Worm (Caenorhabditis elegans) whole organism, late embryonic: ENCODE data around the gene let-418.

Source experiments
- C08G9.2 ChIP-seq: sonication (generic microtip); optimal IDR thresholded peaks from 2 replicates; lab custom pipeline; 2016; ENCODE audit warnings: mild to moderate bottlenecking, missing genetic modification characterization, moderate library complexity, missing compliant biosample characterization
- C38D4.7 ChIP-seq: fragments of 200-800 bp; sonication (Bioruptor generic); optimal IDR thresholded peaks from 2 replicates; lab custom pipeline; 2018; ENCODE audit warnings: mild to moderate bottlenecking, missing genetic modification characterization, moderate library complexity, missing compliant biosample characterization
- ahr-1 ChIP-seq: sonication (generic microtip); optimal IDR thresholded peaks from 2 replicates; lab custom pipeline; 2016; ENCODE audit warnings: missing genetic modification characterization, missing compliant biosample characterization
- ama-1 ChIP-seq: fragments of 150-350 bp; optimal IDR thresholded peaks from 2 replicates; lab custom pipeline; 2014
- ceh-2 ChIP-seq: sonication (generic microtip); optimal IDR thresholded peaks from 2 replicates; lab custom pipeline; 2016; ENCODE audit warnings: missing genotype, missing genetic modification characterization, missing compliant biosample characterization
- ceh-30 ChIP-seq: fragments of 150-350 bp; optimal IDR thresholded peaks from 2 replicates; lab custom pipeline; 2014; ENCODE audit warnings: missing biosample characterization, missing genetic modification characterization
- ceh-31 ChIP-seq: sonication (generic microtip); optimal IDR thresholded peaks from 2 replicates; lab custom pipeline; 2016; ENCODE audit warnings: missing genetic modification characterization, missing compliant biosample characterization
- ceh-34 ChIP-seq: sonication (generic microtip); optimal IDR thresholded peaks from 2 replicates; lab custom pipeline; 2016; ENCODE audit warnings: mild to moderate bottlenecking, missing genetic modification characterization, missing compliant biosample characterization
- ceh-48 ChIP-seq: sonication (generic microtip); optimal IDR thresholded peaks from 2 replicates; lab custom pipeline; 2016; ENCODE audit warnings: missing genetic modification characterization, inconsistent platforms, missing compliant biosample characterization
- dve-1 ChIP-seq: sonication (generic microtip); optimal IDR thresholded peaks from 2 replicates; lab custom pipeline; 2017; ENCODE audit warnings: antibody characterized with exemption, mild to moderate bottlenecking, missing genetic modification characterization, missing compliant biosample characterization
- ets-4 ChIP-seq: sonication (generic microtip); optimal IDR thresholded peaks from 2 replicates; lab custom pipeline; 2016; ENCODE audit warnings: missing genetic modification characterization, missing compliant biosample characterization
- eyg-1 ChIP-seq: sonication (generic microtip); optimal IDR thresholded peaks from 2 replicates; lab custom pipeline; 2016; ENCODE audit warnings: missing genotype, missing genetic modification characterization, missing compliant biosample characterization
- fax-1 ChIP-seq: sonication (generic microtip); optimal IDR thresholded peaks from 2 replicates; lab custom pipeline; 2016; ENCODE audit warnings: missing genotype, missing genetic modification characterization, missing compliant biosample characterization
- fkh-6 ChIP-seq: sonication (generic microtip); optimal IDR thresholded peaks from 2 replicates; lab custom pipeline; 2016; ENCODE audit warnings: missing genetic modification characterization, missing compliant biosample characterization
- hlh-15 ChIP-seq: sonication (generic microtip); optimal IDR thresholded peaks from 2 replicates; lab custom pipeline; 2016; ENCODE audit warnings: missing genetic modification characterization, missing compliant biosample characterization
- hlh-30 ChIP-seq: sonication (generic microtip); optimal IDR thresholded peaks from 2 replicates; lab custom pipeline; 2017; ENCODE audit warnings: antibody characterized with exemption, missing genetic modification characterization, missing compliant biosample characterization; ENCODE audit not compliant: insufficient read depth
- hlh-6 ChIP-seq: sonication (generic microtip); optimal IDR thresholded peaks from 2 replicates; lab custom pipeline; 2016; ENCODE audit warnings: missing genotype, missing genetic modification characterization, missing compliant biosample characterization
- hlh-8 ChIP-seq: sonication (generic microtip); optimal IDR thresholded peaks from 2 replicates; lab custom pipeline; 2016; ENCODE audit warnings: missing genotype, missing genetic modification characterization, missing compliant biosample characterization
- madf-2 ChIP-seq: sonication (generic microtip); optimal IDR thresholded peaks from 2 replicates; lab custom pipeline; 2017; ENCODE audit warnings: missing genetic modification characterization, missing compliant biosample characterization
- odd-2 ChIP-seq: sonication (generic microtip); optimal IDR thresholded peaks from 2 replicates; lab custom pipeline; 2017; ENCODE audit warnings: antibody characterized with exemption, mild to moderate bottlenecking, missing genetic modification characterization, missing compliant biosample characterization
- pat-9 ChIP-seq: fragments of 200-800 bp; sonication (Bioruptor generic); optimal IDR thresholded peaks from 2 replicates; lab custom pipeline; 2018; ENCODE audit warnings: mild to moderate bottlenecking, missing genetic modification characterization, moderate library complexity, missing compliant biosample characterization
- pax-1 ChIP-seq: fragments of 150-350 bp; optimal IDR thresholded peaks from 2 replicates; lab custom pipeline; 2014; ENCODE audit warnings: missing biosample characterization, missing genetic modification characterization
- pha-2 ChIP-seq: sonication (generic microtip); optimal IDR thresholded peaks from 2 replicates; lab custom pipeline; 2017; ENCODE audit warnings: mild to moderate bottlenecking, missing genetic modification characterization, missing compliant biosample characterization
- pqm-1 ChIP-seq: sonication (generic microtip); optimal IDR thresholded peaks from 2 replicates; lab custom pipeline; 2016; ENCODE audit warnings: missing genetic modification characterization, missing compliant biosample characterization
- pros-1 ChIP-seq: fragments of 150-350 bp; optimal IDR thresholded peaks from 2 replicates; lab custom pipeline; 2014; ENCODE audit warnings: missing biosample characterization, missing genetic modification reagents, missing genetic modification characterization
- ref-2 ChIP-seq: sonication (generic microtip); optimal IDR thresholded peaks from 2 replicates; lab custom pipeline; 2016; ENCODE audit warnings: missing genetic modification characterization, missing compliant biosample characterization
- sdc-2 ChIP-seq: sonication (generic microtip); optimal IDR thresholded peaks from 2 replicates; lab custom pipeline; 2016; ENCODE audit warnings: missing genotype, missing genetic modification characterization, missing compliant biosample characterization
- sox-2 ChIP-seq: fragments of 200-800 bp; sonication (Bioruptor generic); IDR thresholded peaks from 2 replicates; pipeline ENCODE4 v1.3.6; 2022; ENCODE audit warnings: missing genetic modification reagents, missing genetic modification characterization, missing compliant biosample characterization
- sox-4 ChIP-seq: sonication (generic microtip); optimal IDR thresholded peaks from 2 replicates; lab custom pipeline; 2017; ENCODE audit warnings: mild to moderate bottlenecking, missing genetic modification characterization, inconsistent platforms, missing compliant biosample characterization
- syd-9 ChIP-seq: sonication (generic microtip); optimal IDR thresholded peaks from 2 replicates; lab custom pipeline; 2016; ENCODE audit warnings: mild to moderate bottlenecking, missing genetic modification characterization, moderate library complexity, missing compliant biosample characterization
- tbx-2 ChIP-seq: sonication (generic microtip); optimal IDR thresholded peaks from 2 replicates; lab custom pipeline; 2016; ENCODE audit warnings: missing genetic modification characterization, missing compliant biosample characterization
- tbx-7 ChIP-seq: sonication (generic microtip); optimal IDR thresholded peaks from 2 replicates; lab custom pipeline; 2016; ENCODE audit warnings: missing genotype, missing genetic modification characterization, missing compliant biosample characterization
- ttx-3 ChIP-seq: sonication (generic microtip); optimal IDR thresholded peaks from 2 replicates; lab custom pipeline; 2016; ENCODE audit warnings: missing genetic modification reagents, missing genetic modification characterization, missing compliant biosample characterization
- unc-42 ChIP-seq: sonication (generic microtip); optimal IDR thresholded peaks from 2 replicates; lab custom pipeline; 2016; ENCODE audit warnings: missing genotype, missing genetic modification characterization, missing compliant biosample characterization
- unc-55 ChIP-seq: sonication (generic microtip); optimal IDR thresholded peaks from 2 replicates; lab custom pipeline; 2017; ENCODE audit warnings: missing biosample characterization, missing genetic modification reagents, missing genetic modification characterization
- zip-5 ChIP-seq: sonication (generic microtip); optimal IDR thresholded peaks from 2 replicates; lab custom pipeline; 2016; ENCODE audit warnings: missing genetic modification characterization, missing compliant biosample characterization

Gene let-418

ce11 chrV:5846729-5847128 lies 20.1 kb downstream of the let-418 start:
- TF ChIP-seq unc-42 (tag; lab: Kevin White, UChicago), result peak; percentile 30
- TF ChIP-seq tbx-2 (tag; lab: Kevin White, UChicago), result peak; percentile 17
- peak; percentile 73 for TF ChIP-seq ceh-31
- TF ChIP-seq ref-2, result peak; percentile 2
- no peak for TF ChIP-seq ahr-1 (tag; lab: Kevin White, UChicago)
- no peak for TF ChIP-seq ttx-3 (tag; lab: Kevin White, UChicago)
- peak; percentile 1 for TF ChIP-seq ceh-34 (tag; lab: Kevin White, UChicago)
- TF ChIP-seq fkh-6, result peak; percentile 2

ce11 chrV:5848015-5848609 lies 21.5 kb downstream of the let-418 start:
- TF ChIP-seq C38D4.7 (GFP tag; lab: Kevin White, UChicago), result no peak
- TF ChIP-seq odd-2 (tag; lab: Kevin White, UChicago), result no peak
- no peak for TF ChIP-seq ttx-3 (tag; lab: Kevin White, UChicago)
- no peak for TF ChIP-seq hlh-8
- TF ChIP-seq, all 69 proteins: peak for 0

ce11 chrV:5850671-5851070 lies 24.0 kb downstream of the let-418 start:
- TF ChIP-seq pqm-1 (tag; lab: Kevin White, UChicago) (no peak), ama-1 (lab: Kevin White, UChicago) (no peak), syd-9 (no peak), fax-1 (no peak), ceh-48 (tag; lab: Kevin White, UChicago) (no peak), hlh-30 (tag; lab: Kevin White, UChicago) (no peak), hlh-8 (no peak), madf-2 (no peak), ceh-2 (tag; lab: Kevin White, UChicago) (no peak), eyg-1 (tag; lab: Kevin White, UChicago) (no peak), pat-9 (no peak), ets-4 (tag; lab: Kevin White, UChicago) (no peak), tbx-7 (tag; lab: Kevin White, UChicago) (no peak), pros-1 (tag; lab: Kevin White, UChicago) (no peak), pha-2 (tag; lab: Kevin White, UChicago) (no peak), ceh-30 (tag; lab: Kevin White, UChicago) (no peak), unc-42 (tag; lab: Kevin White, UChicago) (no peak), pax-1 (tag; lab: Kevin White, UChicago) (no peak), C08G9.2 (no peak)

ce11 chrV:5851631-5852030 lies 25.0 kb downstream of the let-418 start:
- TF ChIP-seq ama-1 (lab: Kevin White, UChicago) (no peak), ttx-3 (tag; lab: Kevin White, UChicago) (no peak), sox-2 (GFP tag; lab: Robert Waterston, UW) (peak; percentile 26; the same call in 1 of the 2 replicates)
- TF ChIP-seq, all 69 proteins: peak for 1

ce11 chrV:5852084-5852483 lies 25.5 kb downstream of the let-418 start:
- TF ChIP-seq unc-42 (tag; lab: Kevin White, UChicago) (peak; percentile 68), C38D4.7 (GFP tag; lab: Kevin White, UChicago) (no peak), hlh-15 (tag; lab: Kevin White, UChicago) (no peak), unc-55 (GFP tag; lab: Kevin White, UChicago) (no peak), ceh-31 (no peak)
- TF ChIP-seq, all 69 proteins: peak for 1

- TF ChIP-seq sox-4 (tag; lab: Kevin White, UChicago), result no peak
- no peak for TF ChIP-seq unc-42 (tag; lab: Kevin White, UChicago)
- TF ChIP-seq hlh-6 (tag; lab: Kevin White, UChicago), result no peak
- no peak for TF ChIP-seq sdc-2 (tag; lab: Kevin White, UChicago)
- TF ChIP-seq zip-5 (tag; lab: Kevin White, UChicago), result no peak
- TF ChIP-seq ahr-1 (tag; lab: Kevin White, UChicago), result no peak
- TF ChIP-seq dve-1 (tag; lab: Kevin White, UChicago), result no peak
- TF ChIP-seq, all 69 proteins: peak for 0
Observed at ce11 chrV:5862479-5863188, 36.0 kb downstream of the let-418 start, which contains the start of gene F26F12.8. Gene F26F12.8, minus strand, starts transcription at chrV:5862529.
